Worm (Caenorhabditis elegans) whole organism, young adult: ENCODE results near the gene T19C4.1.

Experiments used
- B0336.3 ChIP-seq: fragments of 200-800 bp; sonication (Bioruptor generic); IDR thresholded peaks from 2 replicates; pipeline ENCODE4 v1.3.6; 2022; ENCODE audit warnings: missing genetic modification characterization, missing compliant biosample characterization
- C17E4.6 ChIP-seq: fragments of 200-800 bp; sonication (Bioruptor generic); IDR thresholded peaks from 2 replicates; pipeline ENCODE4 v1.3.6; 2022; ENCODE audit warnings: missing genetic modification reagents, missing genetic modification characterization, missing compliant biosample characterization
- D2030.7 ChIP-seq: fragments of 200-800 bp; sonication (Bioruptor generic); IDR thresholded peaks from 2 replicates; pipeline ENCODE4 v1.3.6; 2022; ENCODE audit warnings: missing genetic modification reagents, missing genetic modification characterization, missing compliant biosample characterization
- F10E7.11 ChIP-seq: sonication (generic microtip); optimal IDR thresholded peaks from 2 replicates; lab custom pipeline; 2017; ENCODE audit warnings: mild to moderate bottlenecking, missing genetic modification characterization, moderate library complexity, missing compliant biosample characterization
- F22D6.2 ChIP-seq: sonication (generic microtip); optimal IDR thresholded peaks from 2 replicates; lab custom pipeline; 2016; ENCODE audit warnings: mild to moderate bottlenecking, missing genetic modification characterization, missing compliant biosample characterization
- F23B12.7 ChIP-seq: sonication (generic microtip); optimal IDR thresholded peaks from 2 replicates; lab custom pipeline; 2017; ENCODE audit warnings: missing genetic modification characterization, mild to moderate bottlenecking, missing compliant biosample characterization, antibody characterized with exemption, moderate library complexity; ENCODE audit not compliant: insufficient read depth
- F49E8.2 ChIP-seq: sonication (generic microtip); optimal IDR thresholded peaks from 3 replicates; lab custom pipeline; 2017; ENCODE audit warnings: missing genetic modification characterization, mild to moderate bottlenecking, missing compliant biosample characterization, antibody characterized with exemption, moderate library complexity; ENCODE audit not compliant: insufficient read depth
- F57A8.1 ChIP-seq: fragments of 200-800 bp; sonication (Bioruptor generic); optimal IDR thresholded peaks from 2 replicates; lab custom pipeline; 2018; ENCODE audit warnings: mild to moderate bottlenecking, missing genetic modification characterization, moderate library complexity, missing compliant biosample characterization
- K11D2.4 ChIP-seq: fragments of 200-800 bp; sonication (Bioruptor generic); IDR thresholded peaks from 2 replicates; pipeline ENCODE4 v1.3.6; 2022; ENCODE audit warnings: missing genetic modification reagents, missing genetic modification characterization, missing compliant biosample characterization
- Y67H2A.10 ChIP-seq: fragments of 200-800 bp; sonication (Bioruptor generic); conservative IDR thresholded peaks from 2 replicates; pipeline ENCODE4 v1.3.6; 2022; ENCODE audit warnings: missing genetic modification reagents, missing genetic modification characterization, missing compliant biosample characterization
- akir-1 ChIP-seq: fragments of 200-800 bp; sonication (Bioruptor generic); optimal IDR thresholded peaks from 2 replicates; lab custom pipeline; 2018; ENCODE audit warnings: mild to moderate bottlenecking, missing genetic modification characterization, moderate library complexity, missing compliant biosample characterization
- ama-1 ChIP-seq, 3 experiments: fragments of 150-350 bp in 1 of 3; sonication (generic microtip) in 2 of 3; optimal IDR thresholded peaks; 2 replicates each; lab custom pipeline; 2014 to 2018; ENCODE audit warnings: missing biosample characterization in 2 of 3, missing genetic modification characterization in 2 of 3, missing genetic modification reagents in 2 of 3
- ccch-3 ChIP-seq: fragments of 200-800 bp; sonication (Bioruptor generic); optimal IDR thresholded peaks from 2 replicates; lab custom pipeline; 2018; ENCODE audit warnings: mild to moderate bottlenecking, missing genetic modification characterization, missing compliant biosample characterization
- gei-17 ChIP-seq: fragments of 200-800 bp; sonication (Bioruptor generic); optimal IDR thresholded peaks from 2 replicates; lab custom pipeline; 2018; ENCODE audit warnings: mild to moderate bottlenecking, missing genetic modification characterization, missing compliant biosample characterization
- hlh-26 ChIP-seq: fragments of 200-800 bp; sonication (Bioruptor generic); conservative IDR thresholded peaks from 2 replicates; pipeline ENCODE4 v1.3.6; 2022; ENCODE audit warnings: missing genetic modification reagents, missing genetic modification characterization, missing compliant biosample characterization
- hmg-20 ChIP-seq: fragments of 200-800 bp; sonication (Bioruptor generic); IDR thresholded peaks from 2 replicates; pipeline ENCODE4 v1.3.6; 2022; ENCODE audit warnings: missing genetic modification reagents, missing genetic modification characterization, missing compliant biosample characterization
- hrde-1 ChIP-seq: sonication (generic microtip); optimal IDR thresholded peaks from 2 replicates; lab custom pipeline; 2016; ENCODE audit warnings: missing genetic modification characterization, mild to moderate bottlenecking, missing compliant biosample characterization, moderate library complexity, missing genotype, missing genetic modification reagents, borderline replicate concordance
- lag-1 ChIP-seq: fragments of 200-800 bp; sonication (Bioruptor generic); IDR thresholded peaks from 2 replicates; pipeline ENCODE4 v1.3.6; 2022; ENCODE audit warnings: missing genetic modification reagents, missing genetic modification characterization, missing compliant biosample characterization
- lin-35 ChIP-seq, 3 experiments: fragments of 150-350 bp in 2 of 3; sonication (generic microtip) in 1 of 3; optimal IDR thresholded peaks; 2 replicates each; lab custom pipeline; 2014 to 2018; ENCODE audit warnings: missing biosample characterization in 3 of 3, missing genetic modification characterization in 3 of 3, missing genetic modification reagents in 3 of 3
- mcd-1 ChIP-seq: fragments of 200-800 bp; sonication (Bioruptor generic); IDR thresholded peaks from 2 replicates; pipeline ENCODE4 v1.3.6; 2022; ENCODE audit warnings: missing genetic modification reagents, missing genetic modification characterization, missing compliant biosample characterization
- nfyb-1 ChIP-seq: fragments of 200-800 bp; sonication (Bioruptor generic); IDR thresholded peaks from 2 replicates; pipeline ENCODE4 v1.3.6; 2022; ENCODE audit warnings: missing genetic modification reagents, missing genetic modification characterization, missing compliant biosample characterization
- pbrm-1 ChIP-seq: fragments of 200-800 bp; sonication (Bioruptor generic); IDR thresholded peaks from 2 replicates; pipeline ENCODE4 v1.3.6; 2022; ENCODE audit warnings: missing genetic modification reagents, missing genetic modification characterization, missing compliant biosample characterization
- repo-1 ChIP-seq: sonication (generic microtip); optimal IDR thresholded peaks from 2 replicates; lab custom pipeline; 2017; ENCODE audit warnings: mild to moderate bottlenecking, missing genetic modification characterization, missing compliant biosample characterization
- snpc-4 ChIP-seq, 5 experiments: fragments of 150-350 bp in 1 of 5; sonication (generic microtip) in 4 of 5; optimal IDR thresholded peaks; 2 replicates each; lab custom pipeline; 2014 to 2018; ENCODE audit warnings: missing genetic modification characterization in 5 of 5, missing biosample characterization in 3 of 5, antibody characterized with exemption in 2 of 5, mild to moderate bottlenecking in 2 of 5, missing compliant biosample characterization in 2 of 5, missing genotype in 2 of 5, moderate library complexity in 2 of 5, missing genetic modification reagents in 1 of 5
- tbp1 ChIP-seq: fragments of 200-800 bp; sonication (Bioruptor generic); optimal IDR thresholded peaks from 2 replicates; lab custom pipeline; 2018; ENCODE audit warnings: mild to moderate bottlenecking, missing genetic modification characterization, missing compliant biosample characterization
- tlf-1 ChIP-seq: fragments of 200-800 bp; sonication (Bioruptor generic); optimal IDR thresholded peaks from 2 replicates; lab custom pipeline; 2018; ENCODE audit warnings: mild to moderate bottlenecking, missing genetic modification characterization, missing compliant biosample characterization
- xnd-1 ChIP-seq: sonication (generic microtip); optimal IDR thresholded peaks from 2 replicates; lab custom pipeline; 2016; ENCODE audit warnings: missing genotype, missing genetic modification reagents, missing genetic modification characterization, missing compliant biosample characterization
- ztf-26 ChIP-seq: sonication (generic microtip); optimal IDR thresholded peaks from 2 replicates; lab custom pipeline; 2017; ENCODE audit warnings: missing genetic modification characterization, missing compliant biosample characterization
- ztf-3 ChIP-seq: fragments of 200-800 bp; sonication (Bioruptor generic); optimal IDR thresholded peaks from 2 replicates; lab custom pipeline; 2018; ENCODE audit warnings: mild to moderate bottlenecking, missing genetic modification characterization, missing compliant biosample characterization

The T19C4.1 gene

ce11 chrV:11141179-11141578 is 8.3 kb upstream of the T19C4.1 start, which contains the start of gene folt-1:
Gene folt-1 (plus strand): TSS chrV:11141479.
- TF ChIP-seq F22D6.2 (tag; lab: Kevin White, UChicago) (no peak), lag-1 (no peak), snpc-4 (GFP tag; optimal IDR thresholded peaks at IDR 0.05; lab: Kevin White, UChicago) (no peak), snpc-4 (tag; optimal IDR thresholded peaks at IDR 0.05; lab: Kevin White, UChicago) (no peak)

ce11 chrV:11144694-11145093 is 4.8 kb upstream of the T19C4.1 start, which contains the start of gene C06H2.7:
Gene C06H2.7 (minus strand): TSS chrV:11144794.
- TF ChIP-seq D2030.7 (GFP tag; lab: Robert Waterston, UW) (no peak), C17E4.6 (GFP tag; lab: Robert Waterston, UW) (no peak), ccch-3 (GFP tag; lab: Kevin White, UChicago) (no peak), hrde-1 (tag; lab: Kevin White, UChicago) (no peak)

ce11 chrV:11146958-11147779 is 2.3 kb upstream of the T19C4.1 start, which contains the start of the genes T19C4.24 and nlp-33:
Gene T19C4.24 (minus strand): TSS chrV:11147008.
Gene nlp-33 (plus strand): TSS chrV:11147346.
- TF ChIP-seq tbp1 = no peak
- peak; percentile 17 for TF ChIP-seq repo-1 (tag; lab: Kevin White, UChicago)
- TF ChIP-seq F10E7.11 (tag; lab: Kevin White, UChicago) = no peak
- TF ChIP-seq ama-1 (optimal IDR thresholded peaks at IDR 0.05; lab: Kevin White, UChicago) = peak; percentile 71
- TF ChIP-seq ama-1 (GFP tag; optimal IDR thresholded peaks at IDR 0.05; lab: Kevin White, UChicago) = no peak
- TF ChIP-seq mcd-1 (GFP tag; lab: Robert Waterston, UW) = peak; percentile 34; the same call in 1 of the 2 replicates
- TF ChIP-seq pbrm-1 (GFP tag; lab: Robert Waterston, UW) = no peak
- no peak for TF ChIP-seq tlf-1 (GFP tag; lab: Kevin White, UChicago)

ce11 chrV:11147780-11148144 is 1.7 kb upstream of the T19C4.1 start:
- TF ChIP-seq ztf-26 (tag; lab: Kevin White, UChicago) = peak; percentile 53
- 0 out of 2 replicates have a peak, but pooled peaks have one; percentile 30 for TF ChIP-seq nfyb-1 (GFP tag; lab: Robert Waterston, UW)
- TF ChIP-seq ama-1 (optimal IDR thresholded peaks at IDR 0.05; lab: Kevin White, UChicago) = peak; percentile 67
- TF ChIP-seq ama-1 (GFP tag; optimal IDR thresholded peaks at IDR 0.05; lab: Kevin White, UChicago) = no peak
- TF ChIP-seq lin-35 (GFP tag; optimal IDR thresholded peaks at IDR 0.05; lab: Kevin White, UChicago) = no peak

- no peak for TF ChIP-seq ztf-3 (GFP tag; lab: Kevin White, UChicago)
- TF ChIP-seq xnd-1 = no peak
- no peak for TF ChIP-seq Y67H2A.10
- no peak for TF ChIP-seq F57A8.1 (GFP tag; lab: Kevin White, UChicago)
- no peak for TF ChIP-seq F23B12.7 (tag; lab: Kevin White, UChicago)
Observed at ce11 chrV:11148971-11149370, 534 bp upstream of the T19C4.1 start.

- TF ChIP-seq B0336.3 (GFP tag; lab: Robert Waterston, UW) (no peak), K11D2.4 (GFP tag; lab: Robert Waterston, UW) (no peak), F49E8.2 (no peak), hlh-26 (no peak), akir-1 (GFP tag; lab: Kevin White, UChicago) (no peak), F23B12.7 (tag; lab: Kevin White, UChicago) (no peak), hmg-20 (GFP tag; lab: Robert Waterston, UW) (no peak), gei-17 (GFP tag; lab: Kevin White, UChicago) (no peak)
Observed at ce11 chrV:11152333-11152732, 2.8 kb downstream of the T19C4.1 start, which contains the start of gene srg-39. Gene srg-39 (minus strand): TSS chrV:11152433.
